Fruit fly (Drosophila melanogaster): Measurements from ENCODE around the gene Six4.

Gene Six4

dm6 chr3L:20798325-20798846 is 5.8 kb upstream of the Six4 start, which contains the start of the genes CG3698 and tzn (continued):
- TF ChIP-seq hbn (GFP tag; IDR thresholded peaks at IDR 0.05; ENCODE audit: partially characterized antibody) (peak; percentile 14; the same call in 1 of the 2 replicates), CG2116 (GFP tag; optimal IDR thresholded peaks at IDR 0.05) (peak; percentile 90), CG9215 (GFP tag; IDR thresholded peaks at IDR 0.05) (peak; percentile 80), en (GFP tag; optimal IDR thresholded peaks at IDR 0.05) (peak; percentile 85), CG16779 (GFP tag; IDR thresholded peaks at IDR 0.05) (peak; percentile 84), ttk (GFP tag; IDR thresholded peaks at IDR 0.05) (peak; percentile 94), Lim3 (GFP tag; IDR thresholded peaks at IDR 0.05) (peak; percentile 74), CG1792 (GFP tag; optimal IDR thresholded peaks at IDR 0.05) (peak; percentile 68), pho (GFP tag; optimal IDR thresholded peaks at IDR 0.05) (peak; percentile 77), Dll (GFP tag; IDR thresholded peaks at IDR 0.05; ENCODE audit: partially characterized antibody) (no peak), exex (tag; optimal IDR thresholded peaks at IDR 0.05) (peak; percentile 84), zen2 (GFP tag; IDR thresholded peaks at IDR 0.05; ENCODE audit: partially characterized antibody) (no peak), CG43689 (GFP tag; IDR thresholded peaks at IDR 0.05) (peak; percentile 94), MESR4 (GFP tag; optimal IDR thresholded peaks at IDR 0.05) (peak; percentile 64), emc (GFP tag; optimal IDR thresholded peaks at IDR 0.05) (peak; percentile 82), D19B (GFP tag; optimal IDR thresholded peaks at IDR 0.05) (peak; percentile 86), CG31365 (tag; optimal IDR thresholded peaks at IDR 0.05) (peak; percentile 83), sima (GFP tag; optimal IDR thresholded peaks at IDR 0.05) (peak; percentile 76), ac (GFP tag; optimal IDR thresholded peaks at IDR 0.05) (peak; percentile 93), CG31441 (GFP tag; IDR thresholded peaks at IDR 0.05) (no peak; the same call in 1 of the 2 replicates), CG8765 (GFP tag; IDR thresholded peaks at IDR 0.05) (peak; percentile 82), row (GFP tag; IDR thresholded peaks at IDR 0.05) (peak; percentile 73), Opbp (GFP tag; IDR thresholded peaks at IDR 0.05; ENCODE audit: partially characterized antibody) (0 out of 3 replicates have a peak, but pooled peaks have one; percentile 9), CG11696 (GFP tag; IDR thresholded peaks at IDR 0.05) (peak; percentile 72), Stat92E (GFP tag; optimal IDR thresholded peaks at IDR 0.05) (peak in 1 of 3 experiments; percentile 28), CG32532 (GFP tag; IDR thresholded peaks at IDR 0.05) (peak; percentile 96), Lpt (GFP tag; optimal IDR thresholded peaks at IDR 0.05) (no peak), CG15601 (tag; optimal IDR thresholded peaks at IDR 0.05) (peak; percentile 92), ranshi (GFP tag; IDR thresholded peaks at IDR 0.05) (peak; percentile 94), tna (GFP tag; IDR thresholded peaks at IDR 0.05; ENCODE audit: partially characterized antibody) (no peak), NK7.1 (GFP tag; optimal IDR thresholded peaks at IDR 0.05) (peak; percentile 72), Blimp-1 (GFP tag; optimal IDR thresholded peaks at IDR 0.05) (no peak), Aef1 (GFP tag; IDR thresholded peaks at IDR 0.05) (peak; percentile 89), lola (GFP tag; optimal IDR thresholded peaks at IDR 0.05) (peak in 1 of 3 experiments; percentile 75), fd96Cb (tag; optimal IDR thresholded peaks at IDR 0.05) (peak; percentile 79), CG4424 (GFP tag; optimal IDR thresholded peaks at IDR 0.05) (peak; percentile 95), pita (GFP tag; optimal IDR thresholded peaks at IDR 0.05) (peak; percentile 85), CG7271 (tag; optimal IDR thresholded peaks at IDR 0.05) (peak; percentile 98), mam (GFP tag; optimal IDR thresholded peaks at IDR 0.05) (peak; percentile 76), sisA (GFP tag; IDR thresholded peaks at IDR 0.05) (peak; percentile 85), jigr1 (GFP tag; IDR thresholded peaks at IDR 0.05) (0 out of 3 replicates have a peak, but pooled peaks have one; percentile 35), prd (optimal IDR thresholded peaks at IDR 0.05) (no peak), prd (GFP tag; IDR thresholded peaks at IDR 0.05) (peak; percentile 85), Rx (GFP tag; IDR thresholded peaks at IDR 0.05) (peak; percentile 94), psq (GFP tag; optimal IDR thresholded peaks at IDR 0.05) (peak; percentile 87), CkIIα-i1 (GFP tag; IDR thresholded peaks at IDR 0.05) (peak; percentile 86), cg (GFP tag; optimal IDR thresholded peaks at IDR 0.05) (no peak), CG10565 (GFP tag; optimal IDR thresholded peaks at IDR 0.05) (peak; percentile 75), crol (GFP tag; IDR thresholded peaks at IDR 0.05) (peak; percentile 54), NC2β (GFP tag; optimal IDR thresholded peaks at IDR 0.05) (peak; percentile 84)

All from whole organism, embryonic.